Fruit fly (Drosophila melanogaster): ENCODE data around the gene tth.

The tth gene

DNA sequence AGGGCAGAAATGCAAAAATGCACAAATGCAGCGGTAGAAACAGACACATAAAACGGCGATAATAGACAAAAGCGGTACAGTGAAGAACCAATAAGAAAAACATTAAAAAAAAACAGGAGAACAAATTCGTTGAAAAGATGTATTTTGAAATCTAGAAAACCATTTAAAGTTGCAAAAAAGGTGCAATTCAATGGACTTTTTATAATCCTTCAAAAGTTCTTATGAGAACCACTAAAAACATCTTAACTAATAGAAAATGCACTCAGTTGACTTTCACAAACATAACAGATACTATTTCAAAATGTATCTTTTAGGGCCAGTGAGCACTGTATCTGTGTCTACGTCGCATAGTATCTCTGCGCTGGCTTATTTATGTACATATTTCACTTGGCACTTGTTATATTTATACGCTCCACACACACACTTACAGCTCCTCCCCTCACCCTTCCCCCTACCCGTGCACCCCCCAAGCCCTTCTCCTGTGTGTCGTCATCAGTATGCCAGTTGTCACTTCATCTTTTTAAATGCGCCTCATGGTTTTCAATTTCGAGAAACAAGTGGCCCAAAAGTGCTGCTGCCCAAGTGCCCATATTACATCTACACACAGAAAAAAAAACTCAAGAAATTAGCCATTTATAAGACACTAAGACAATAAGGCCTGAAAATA, 50.8 kb downstream of the tth start (continued):
- no peak for TF ChIP-seq dsx (GFP tag; optimal IDR thresholded peaks at IDR 0.05; ENCODE audit: poor library complexity, severe bottlenecking)
- no peak for TF ChIP-seq topi (GFP tag; optimal IDR thresholded peaks at IDR 0.05)
- peak; percentile 33 for TF ChIP-seq achi (GFP tag; optimal IDR thresholded peaks at IDR 0.05)
- peak; percentile 9 for TF ChIP-seq CG6792 (GFP tag; optimal IDR thresholded peaks at IDR 0.05)
- no peak for TF ChIP-seq CG1621 (tag; optimal IDR thresholded peaks at IDR 0.05)
- TF ChIP-seq CG3919 (GFP tag; optimal IDR thresholded peaks at IDR 0.05): no peak
- peak; percentile 39; the same call in 1 of the 2 replicates for TF ChIP-seq Gug (GFP tag; IDR thresholded peaks at IDR 0.05)
- TF ChIP-seq Eip75B (GFP tag; optimal IDR thresholded peaks at IDR 0.05): no peak
- no peak for TF ChIP-seq CG6854 (GFP tag; optimal IDR thresholded peaks at IDR 0.05)
- no peak for TF ChIP-seq CG10669 (GFP tag; optimal IDR thresholded peaks at IDR 0.05)
- no peak for TF ChIP-seq Blimp-1 (GFP tag; optimal IDR thresholded peaks at IDR 0.05)
- TF ChIP-seq Hr4 (GFP tag; optimal IDR thresholded peaks at IDR 0.05): peak; percentile 5
- TF ChIP-seq CG6808 (GFP tag; optimal IDR thresholded peaks at IDR 0.05): no peak
- peak; percentile 21 for TF ChIP-seq net (GFP tag; optimal IDR thresholded peaks at IDR 0.05)
- no peak for TF ChIP-seq eg (GFP tag; IDR thresholded peaks at IDR 0.05)
- TF ChIP-seq CG8319 (GFP tag; optimal IDR thresholded peaks at IDR 0.05): no peak
- TF ChIP-seq CG6163 (GFP tag; IDR thresholded peaks at IDR 0.05): no peak
- TF ChIP-seq CG3032 (tag; optimal IDR thresholded peaks at IDR 0.05): peak; percentile 11
- TF ChIP-seq salr (GFP tag; optimal IDR thresholded peaks at IDR 0.05): peak in 1 of 2 experiments; percentile 15
- no peak for TF ChIP-seq lz (GFP tag; optimal IDR thresholded peaks at IDR 0.05)
- peak; percentile 7 for TF ChIP-seq CG31627 (GFP tag; optimal IDR thresholded peaks at IDR 0.05)
- peak; percentile 45 for TF ChIP-seq Lpt (GFP tag; optimal IDR thresholded peaks at IDR 0.05)
- no peak for TF ChIP-seq Smox (GFP tag; optimal IDR thresholded peaks at IDR 0.05)
- TF ChIP-seq CG8119 (GFP tag; IDR thresholded peaks at IDR 0.05): peak; percentile 71
- TF ChIP-seq cyc (GFP tag; optimal IDR thresholded peaks at IDR 0.05): no peak
- no peak for TF ChIP-seq CG8632 (GFP tag; optimal IDR thresholded peaks at IDR 0.05)
- peak; percentile 25 for TF ChIP-seq CG4318 (GFP tag; optimal IDR thresholded peaks at IDR 0.05)
- peak; percentile 28 for TF ChIP-seq Hr39 (GFP tag; optimal IDR thresholded peaks at IDR 0.05)
- TF ChIP-seq Sox15 (GFP tag; optimal IDR thresholded peaks at IDR 0.05): no peak
- peak; percentile 49 for TF ChIP-seq OdsH (GFP tag; optimal IDR thresholded peaks at IDR 0.05)
- no peak for TF ChIP-seq CG9139 (GFP tag; optimal IDR thresholded peaks at IDR 0.05)
- TF ChIP-seq spab (GFP tag; optimal IDR thresholded peaks at IDR 0.05): no peak

DNA sequence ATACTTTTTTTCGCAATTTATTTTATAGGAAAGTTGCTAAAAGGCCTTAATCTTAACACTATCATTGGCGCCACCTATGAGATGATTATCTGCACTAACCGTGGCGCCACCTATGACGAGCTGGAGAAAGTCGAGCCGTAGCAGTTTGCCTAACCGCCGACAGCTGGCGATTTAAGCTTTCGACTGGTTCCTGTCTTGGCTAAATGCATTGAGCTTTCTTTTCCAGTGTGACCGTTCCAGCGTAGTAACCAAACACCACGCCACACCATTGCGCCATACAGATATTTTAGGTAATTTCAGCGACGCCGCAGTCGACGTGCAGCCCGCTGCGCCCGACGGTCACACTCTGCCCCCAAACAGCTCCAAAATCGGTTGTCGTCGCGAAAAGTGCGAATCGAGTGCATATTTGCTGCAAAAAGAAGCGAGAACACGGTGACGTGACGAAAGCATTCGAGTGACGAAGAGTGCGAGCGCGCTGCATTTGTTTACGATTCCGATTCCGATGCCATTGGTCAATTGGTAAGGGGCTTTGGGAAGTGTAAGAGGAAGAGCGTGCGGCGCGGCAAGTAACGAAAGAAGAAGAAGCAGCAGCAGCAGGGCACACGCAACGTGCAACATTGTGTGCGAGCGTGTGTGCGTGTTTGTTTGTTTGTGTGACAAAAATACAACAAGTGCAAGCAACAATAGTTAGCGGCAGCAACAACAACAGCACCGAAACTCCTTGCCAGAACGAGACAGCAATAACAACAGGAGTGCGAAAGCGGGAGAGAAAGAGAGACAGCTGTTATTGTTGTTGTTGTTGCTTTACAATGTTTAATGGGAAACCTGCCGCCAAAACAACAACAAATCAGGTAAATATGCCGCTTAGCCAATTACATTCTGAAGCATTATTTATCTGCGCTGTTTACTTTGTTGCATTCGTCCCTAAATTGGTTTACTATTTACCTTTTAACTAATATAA, 52.6 kb downstream of the tth start, which contains the start of the genes CG46311 and Tpst:
TSS of gene CG46311 (plus strand) at position 341 of the 961 bp plus-strand sequence.
TSS of gene Tpst (plus strand) at position 341 of the 961 bp plus-strand sequence.
- TF ChIP-seq cyc (GFP tag; optimal IDR thresholded peaks at IDR 0.05): peak; percentile 65
- no peak for TF ChIP-seq spab (GFP tag; optimal IDR thresholded peaks at IDR 0.05)
- no peak for TF ChIP-seq Hr38 (GFP tag; optimal IDR thresholded peaks at IDR 0.05)
- no peak for TF ChIP-seq Blimp-1 (GFP tag; optimal IDR thresholded peaks at IDR 0.05)
- TF ChIP-seq CG6854 (GFP tag; optimal IDR thresholded peaks at IDR 0.05): peak; percentile 65
- TF ChIP-seq CG3919 (GFP tag; optimal IDR thresholded peaks at IDR 0.05): peak; percentile 35
- TF ChIP-seq CG6163 (GFP tag; IDR thresholded peaks at IDR 0.05): no peak
- peak; percentile 22 to 81 for TF ChIP-seq ss (GFP tag; optimal IDR thresholded peaks at IDR 0.05)
- no peak for TF ChIP-seq CG6792 (GFP tag; optimal IDR thresholded peaks at IDR 0.05)
- peak; percentile 42 for TF ChIP-seq net (GFP tag; optimal IDR thresholded peaks at IDR 0.05)
- TF ChIP-seq CG9139 (GFP tag; optimal IDR thresholded peaks at IDR 0.05): no peak
- no peak for TF ChIP-seq Hr4 (GFP tag; optimal IDR thresholded peaks at IDR 0.05)
- TF ChIP-seq Eip75B (GFP tag; optimal IDR thresholded peaks at IDR 0.05): peak; percentile 19
- TF ChIP-seq CG6276 (GFP tag; optimal IDR thresholded peaks at IDR 0.05): no peak
- TF ChIP-seq fkh (GFP tag; optimal IDR thresholded peaks at IDR 0.05): peak; percentile 47
- TF ChIP-seq CG6808 (GFP tag; optimal IDR thresholded peaks at IDR 0.05): peak; percentile 32
- no peak for TF ChIP-seq CG11762 (GFP tag; optimal IDR thresholded peaks at IDR 0.05; ENCODE audit: insufficient read depth)
- no peak for TF ChIP-seq CG11294 (GFP tag; IDR thresholded peaks at IDR 0.05)
- TF ChIP-seq Hr39 (GFP tag; optimal IDR thresholded peaks at IDR 0.05): peak; percentile 63
- no peak for TF ChIP-seq CG32006 (GFP tag; optimal IDR thresholded peaks at IDR 0.05)
- no peak for TF ChIP-seq dac (GFP tag; optimal IDR thresholded peaks at IDR 0.05)
- TF ChIP-seq Met (GFP tag; optimal IDR thresholded peaks at IDR 0.05): peak; percentile 38
- TF ChIP-seq CG1621 (tag; optimal IDR thresholded peaks at IDR 0.05): peak; percentile 27
- no peak for TF ChIP-seq fd85E (GFP tag; optimal IDR thresholded peaks at IDR 0.05)
- TF ChIP-seq Ets21C (GFP tag; optimal IDR thresholded peaks at IDR 0.05): no peak
- no peak for TF ChIP-seq Sox15 (GFP tag; optimal IDR thresholded peaks at IDR 0.05)
- TF ChIP-seq fd59A (GFP tag; optimal IDR thresholded peaks at IDR 0.05): no peak
- TF ChIP-seq CG8632 (GFP tag; optimal IDR thresholded peaks at IDR 0.05): no peak
- TF ChIP-seq Eip93F (GFP tag; optimal IDR thresholded peaks at IDR 0.05): no peak

All from whole organism, prepupa.